Fruit fly (Drosophila melanogaster) whole organism: ENCODE results near the gene fig.

ENCODE experiments used
- CG8478 ChIP-seq: fragments of >200 bp; optimal IDR thresholded peaks from 2 replicates; lab custom pipeline; 2018; ENCODE audit warnings: inconsistent platforms
- Dll ChIP-seq: fragments of >200 bp; optimal IDR thresholded peaks from 2 replicates; lab custom pipeline; 2017
- EcR ChIP-seq, 2 experiments: fragments of >200 bp; optimal IDR thresholded peaks; 2 replicates each; lab custom pipeline; 2017; ENCODE audit warnings: missing biosample characterization in 2 of 2, missing genetic modification characterization in 2 of 2, missing genetic modification reagents in 2 of 2
- pan ChIP-seq: fragments of >200 bp; optimal IDR thresholded peaks from 2 replicates; lab custom pipeline; 2017
- psq ChIP-seq: fragments of >200 bp; optimal IDR thresholded peaks from 2 replicates; lab custom pipeline; 2017
- usp ChIP-seq: fragments of >200 bp; optimal IDR thresholded peaks from 2 replicates; lab custom pipeline; 2017; ENCODE audit warnings: missing biosample characterization, missing genetic modification characterization, mixed read lengths

Gene fig

dm6 chr3R:29749304-29750066 lies 30.8 kb downstream of the fig start:
- no peak for TF ChIP-seq CG8478
- no peak for TF ChIP-seq EcR (GFP tag; optimal IDR thresholded peaks at IDR 0.05; lab: Kevin White, UChicago)
- no peak for TF ChIP-seq psq (lab: Kevin White, UChicago)
- TF ChIP-seq usp (GFP tag; lab: Kevin White, UChicago), result no peak

- TF ChIP-seq Dll (lab: Kevin White, UChicago), result no peak
- TF ChIP-seq EcR (GFP tag; optimal IDR thresholded peaks at IDR 0.05; lab: Kevin White, UChicago), result no peak
- no peak for TF ChIP-seq psq (lab: Kevin White, UChicago)
- no peak for TF ChIP-seq pan (lab: Kevin White, UChicago)
- no peak for TF ChIP-seq usp (GFP tag; lab: Kevin White, UChicago)
- no peak for TF ChIP-seq CG8478
Observed at dm6 chr3R:29748591-29749303, 31.5 kb downstream of the fig start, which contains the start of the genes ATPsyngamma and yata. TSS of gene ATPsyngamma (minus strand) at chr3R:29749163. TSS of gene yata (plus strand) at chr3R:29749219.

dm6 chr3R:29745056-29745455 lies 35.2 kb downstream of the fig start, which contains the start of the genes Wdr24 and IntS11:
TSS of gene Wdr24 (minus strand) at chr3R:29745092.
TSS of gene IntS11 (plus strand) at chr3R:29745337.
- no peak for TF ChIP-seq EcR (GFP tag; optimal IDR thresholded peaks at IDR 0.05; lab: Kevin White, UChicago)
- no peak for TF ChIP-seq psq (lab: Kevin White, UChicago)
- TF ChIP-seq Dll (lab: Kevin White, UChicago), result no peak
- TF ChIP-seq CG8478, result no peak
- TF ChIP-seq usp (GFP tag; lab: Kevin White, UChicago), result no peak
- TF ChIP-seq pan (lab: Kevin White, UChicago), result no peak

- TF ChIP-seq pan (lab: Kevin White, UChicago), result no peak
- no peak for TF ChIP-seq EcR (GFP tag; optimal IDR thresholded peaks at IDR 0.05; lab: Kevin White, UChicago)
- TF ChIP-seq CG8478, result no peak
- no peak for TF ChIP-seq psq (lab: Kevin White, UChicago)
- no peak for TF ChIP-seq usp (GFP tag; lab: Kevin White, UChicago)
- no peak for TF ChIP-seq Dll (lab: Kevin White, UChicago)
Observed at dm6 chr3R:29740078-29740477, 40.2 kb downstream of the fig start.

dm6 chr3R:29737891-29738290 lies 42.4 kb downstream of the fig start, which contains the start of gene Gnpnat:
TSS of gene Gnpnat (plus strand) at chr3R:29738275.
- TF ChIP-seq usp (GFP tag; lab: Kevin White, UChicago) (no peak), EcR (GFP tag; optimal IDR thresholded peaks at IDR 0.05; lab: Kevin White, UChicago) (no peak), psq (lab: Kevin White, UChicago) (no peak), CG8478 (no peak), pan (lab: Kevin White, UChicago) (no peak), Dll (lab: Kevin White, UChicago) (no peak)

dm6 chr3R:29736678-29737093 lies 43.6 kb downstream of the fig start, which contains the start of the genes CG7601 and CIA30:
TSS of gene CG7601 (minus strand) at chr3R:29736745.
TSS of gene CIA30 (plus strand) at chr3R:29736965.
- TF ChIP-seq usp (GFP tag; lab: Kevin White, UChicago) (no peak), EcR (GFP tag; optimal IDR thresholded peaks at IDR 0.05; lab: Kevin White, UChicago) (no peak), CG8478 (no peak), pan (lab: Kevin White, UChicago) (no peak), Dll (lab: Kevin White, UChicago) (no peak), psq (lab: Kevin White, UChicago) (no peak)
